Fruit fly (Drosophila melanogaster) whole organism, pupa: ENCODE measurements around the gene CG43168.

Source experiments
- CG10348 ChIP-seq: fragments of 200-800 bp; sonication (Bioruptor generic); IDR thresholded peaks from 2 replicates; pipeline ENCODE4 v1.3.6; 2022; ENCODE audit warnings: missing biosample characterization, missing genetic modification characterization
- CG14655 ChIP-seq: fragments of 200-800 bp; sonication (Bioruptor generic); optimal IDR thresholded peaks from 3 replicates; lab custom pipeline; 2017; ENCODE audit warnings: mild to moderate bottlenecking, missing biosample characterization, missing genetic modification reagents, missing genetic modification characterization
- CG15710 ChIP-seq: fragments of 200-800 bp; sonication (Bioruptor generic); optimal IDR thresholded peaks from 2 replicates; lab custom pipeline; 2018; ENCODE audit warnings: missing biosample characterization, mild to moderate bottlenecking, missing genetic modification characterization, moderate library complexity
- CG17806 ChIP-seq: fragments of 200-800 bp; sonication (Bioruptor generic); optimal IDR thresholded peaks from 2 replicates; lab custom pipeline; 2018; ENCODE audit warnings: missing biosample characterization, mild to moderate bottlenecking, missing genetic modification characterization, moderate library complexity
- CG32121 ChIP-seq: fragments of 200-800 bp; sonication (Bioruptor generic); IDR thresholded peaks from 2 replicates; pipeline ENCODE4 v1.3.6; 2022; ENCODE audit warnings: missing biosample characterization, missing genetic modification characterization
- CG34367 ChIP-seq: fragments of 200-800 bp; sonication (Bioruptor generic); optimal IDR thresholded peaks from 2 replicates; lab custom pipeline; 2018; ENCODE audit warnings: missing biosample characterization, mild to moderate bottlenecking, missing genetic modification characterization
- CG8159 ChIP-seq: fragments of 200-800 bp; sonication (Bioruptor generic); optimal IDR thresholded peaks from 3 replicates; lab custom pipeline; 2018; ENCODE audit warnings: missing biosample characterization, mild to moderate bottlenecking, missing genetic modification characterization, moderate library complexity
- CG8301 ChIP-seq: fragments of 200-800 bp; sonication (Bioruptor generic); optimal IDR thresholded peaks from 2 replicates; lab custom pipeline; 2018; ENCODE audit warnings: missing biosample characterization, mild to moderate bottlenecking, missing genetic modification characterization
- Ets98B ChIP-seq: fragments of 200-800 bp; sonication (Bioruptor generic); IDR thresholded peaks from 2 replicates; pipeline ENCODE4 v1.3.6; 2022; ENCODE audit warnings: missing biosample characterization, missing genetic modification characterization
- Pif1B ChIP-seq: fragments of 200-800 bp; sonication (Bioruptor generic); optimal IDR thresholded peaks from 3 replicates; lab custom pipeline; 2016; ENCODE audit warnings: missing biosample characterization, missing genetic modification characterization
- Snoo ChIP-seq: fragments of 200-800 bp; sonication (Bioruptor generic); optimal IDR thresholded peaks from 3 replicates; lab custom pipeline; 2017; ENCODE audit warnings: missing biosample characterization, mild to moderate bottlenecking, missing genetic modification characterization, inconsistent platforms
- gl ChIP-seq: fragments of 200-800 bp; sonication (Bioruptor generic); optimal IDR thresholded peaks from 2 replicates; lab custom pipeline; 2018; ENCODE audit warnings: missing biosample characterization, mild to moderate bottlenecking, missing genetic modification characterization

dm6 chr3L:6302500-6302899 lies 26.9 kb downstream of the CG43168 start:
- TF ChIP-seq CG17806 (tag; lab: Kevin White, UChicago) (no peak), gl (tag; lab: Kevin White, UChicago) (no peak), CG10348 (GFP tag; lab: Robert Waterston, UW) (no peak), CG15710 (tag; lab: Kevin White, UChicago) (no peak), CG14655 (GFP tag; lab: Kevin White, UChicago) (no peak), CG32121 (GFP tag; lab: Robert Waterston, UW) (no peak), CG34367 (tag; lab: Kevin White, UChicago) (no peak), Snoo (tag; lab: Kevin White, UChicago) (no peak), CG8159 (peak; percentile 9), Pif1B (GFP tag; lab: Kevin White, UChicago) (no peak), Ets98B (GFP tag; lab: Robert Waterston, UW) (no peak), CG8301 (tag; lab: Kevin White, UChicago) (no peak)
